Fruit fly (Drosophila melanogaster): ENCODE measurements around the gene ntc.
A peak's percentile ranks its signal among the peaks of the same experiment; 100 is the strongest.

The ntc gene

dm6 chr3L:3852842-3853241 is 46.6 kb upstream of the ntc start:
- TF ChIP-seq slou (GFP tag; optimal IDR thresholded peaks at IDR 0.05), result no peak
- peak; percentile 56 for TF ChIP-seq CG10959 (GFP tag; IDR thresholded peaks at IDR 0.05)
- TF ChIP-seq CG11247 (GFP tag; IDR thresholded peaks at IDR 0.05), result no peak
- TF ChIP-seq lov (optimal IDR thresholded peaks at IDR 0.05), result no peak
- 0 out of 3 replicates have a peak, but pooled peaks have one; percentile 53 for TF ChIP-seq lov (GFP tag; IDR thresholded peaks at IDR 0.05)
- no peak for TF ChIP-seq Bdp1 (GFP tag; optimal IDR thresholded peaks at IDR 0.05)
- peak; percentile 21 for TF ChIP-seq CG14710 (tag; optimal IDR thresholded peaks at IDR 0.05)
- TF ChIP-seq Hsf (GFP tag; optimal IDR thresholded peaks at IDR 0.05), result peak; percentile 45
- peak; percentile 56 for TF ChIP-seq CG8924 (tag; optimal IDR thresholded peaks at IDR 0.05)
- TF ChIP-seq sisA (GFP tag; IDR thresholded peaks at IDR 0.05), result peak; percentile 79
- peak; percentile 56 for TF ChIP-seq CG15601 (tag; optimal IDR thresholded peaks at IDR 0.05)
- TF ChIP-seq Hr51 (GFP tag; optimal IDR thresholded peaks at IDR 0.05), result peak in 1 of 2 experiments; percentile 55
- TF ChIP-seq jigr1 (GFP tag; IDR thresholded peaks at IDR 0.05), result 0 out of 3 replicates have a peak, but pooled peaks have one; percentile 36
- TF ChIP-seq CG17802 (tag; optimal IDR thresholded peaks at IDR 0.05), result no peak
- no peak for TF ChIP-seq CG18011 (GFP tag; optimal IDR thresholded peaks at IDR 0.05)
- peak; percentile 36 for TF ChIP-seq CG9609 (GFP tag; optimal IDR thresholded peaks at IDR 0.05)
- peak; percentile 22 for TF ChIP-seq CG7556 (GFP tag; optimal IDR thresholded peaks at IDR 0.05)
- TF ChIP-seq Spps (tag; optimal IDR thresholded peaks at IDR 0.05), result no peak
- TF ChIP-seq oc (tag; optimal IDR thresholded peaks at IDR 0.05), result peak; percentile 79
- peak; percentile 31 for TF ChIP-seq CG9727 (GFP tag; optimal IDR thresholded peaks at IDR 0.05)
- 0 out of 2 replicates have a peak, but pooled peaks have one; percentile 45 for TF ChIP-seq sens-2 (GFP tag; IDR thresholded peaks at IDR 0.05)
- TF ChIP-seq CG12219 (GFP tag; optimal IDR thresholded peaks at IDR 0.05), result peak; percentile 71
- TF ChIP-seq Xbp1 (GFP tag; optimal IDR thresholded peaks at IDR 0.05), result peak; percentile 64
- TF ChIP-seq psq (GFP tag; optimal IDR thresholded peaks at IDR 0.05), result no peak
- peak; percentile 23 for TF ChIP-seq CG12236 (GFP tag; optimal IDR thresholded peaks at IDR 0.05)
- peak; percentile 59 for TF ChIP-seq CG15696 (tag; optimal IDR thresholded peaks at IDR 0.05)
- TF ChIP-seq CG34376 (GFP tag; optimal IDR thresholded peaks at IDR 0.05), result no peak
- peak; percentile 16 for TF ChIP-seq CG30403 (GFP tag; optimal IDR thresholded peaks at IDR 0.05)
- peak; percentile 71 for TF ChIP-seq Xrp1 (GFP tag; IDR thresholded peaks at IDR 0.05)
- TF ChIP-seq tap (tag; optimal IDR thresholded peaks at IDR 0.05), result no peak
- TF ChIP-seq CG7928 (GFP tag; optimal IDR thresholded peaks at IDR 0.05), result no peak
- TF ChIP-seq CG12391 (tag; optimal IDR thresholded peaks at IDR 0.05), result peak; percentile 62
- peak; percentile 12 for TF ChIP-seq CG13775 (GFP tag; optimal IDR thresholded peaks at IDR 0.05)
- TF ChIP-seq CG7963 (GFP tag; IDR thresholded peaks at IDR 0.05; ENCODE audit: partially characterized antibody), result no peak
- TF ChIP-seq sqz (GFP tag; optimal IDR thresholded peaks at IDR 0.05), result no peak
- peak in 1 of 2 experiments; percentile 62 for TF ChIP-seq dpn (GFP tag; optimal IDR thresholded peaks at IDR 0.05)
- peak; percentile 49 for TF ChIP-seq CG8944 (GFP tag; optimal IDR thresholded peaks at IDR 0.05)
- TF ChIP-seq H2.0 (GFP tag; IDR thresholded peaks at IDR 0.05), result peak; percentile 24; the same call in 1 of the 2 replicates
- no peak for TF ChIP-seq cg (GFP tag; optimal IDR thresholded peaks at IDR 0.05)
- peak; percentile 34; the same call in 1 of the 2 replicates for TF ChIP-seq CG31441 (GFP tag; IDR thresholded peaks at IDR 0.05)
- TF ChIP-seq chm (GFP tag; IDR thresholded peaks at IDR 0.05), result peak; percentile 38; the same call in 1 of the 2 replicates
- peak; percentile 36 for TF ChIP-seq twi (tag; optimal IDR thresholded peaks at IDR 0.05)
- TF ChIP-seq zen2 (GFP tag; IDR thresholded peaks at IDR 0.05; ENCODE audit: partially characterized antibody), result no peak
- TF ChIP-seq Med (GFP tag), result peak; percentile 92
- no peak for TF ChIP-seq ssp (GFP tag; IDR thresholded peaks at IDR 0.05)
- TF ChIP-seq Vsx1 (GFP tag; optimal IDR thresholded peaks at IDR 0.05), result no peak
- peak; percentile 71 for TF ChIP-seq CG13424 (tag; optimal IDR thresholded peaks at IDR 0.05)
- no peak for TF ChIP-seq TFAM (GFP tag; optimal IDR thresholded peaks at IDR 0.05)
- TF ChIP-seq CG17385 (GFP tag; optimal IDR thresholded peaks at IDR 0.05), result peak; percentile 46
- TF ChIP-seq nerfin-1 (tag; optimal IDR thresholded peaks at IDR 0.05), result peak; percentile 28
